1 fruit fly cellular context compared by ENCODE assay signal in genomic region chrX:13756776-13757312, dm6.
TF ChIP-seq lines count a peak whose summit lies in the region.

Gene CG32625 (minus strand): TSS chrX:13756826.
Gene Rtc1 (plus strand): TSS chrX:13757179.

TF ChIP-seq in whole organism, embryonic, 481 proteins besides CTCF, POLR2A, EP300 and RAD21 (continued from another document):
- no peak for TF ChIP-seq CG2199 (GFP tag; IDR thresholded peaks at IDR 0.05; lab: Robert Waterston, UW)
- peak; percentile 1 for TF ChIP-seq CG4617 (GFP tag; optimal IDR thresholded peaks at IDR 0.05; lab: Kevin White, UChicago; ENCODE audit: borderline replicate concordance)
- no peak for TF ChIP-seq esg (GFP tag; conservative IDR thresholded peaks at IDR 0.05; lab: Robert Waterston, UW)
- TF ChIP-seq CG8924 (tag; optimal IDR thresholded peaks at IDR 0.05; lab: Kevin White, UChicago): peak; percentile 55
- TF ChIP-seq Bdp1 (GFP tag; optimal IDR thresholded peaks at IDR 0.05; lab: Kevin White, UChicago): no peak
- peak; percentile 11 for TF ChIP-seq BtbVII (GFP tag; optimal IDR thresholded peaks at IDR 0.05; lab: Kevin White, UChicago)
- no peak for TF ChIP-seq CG7928 (GFP tag; optimal IDR thresholded peaks at IDR 0.05; lab: Kevin White, UChicago)
- TF ChIP-seq Ada2b (GFP tag; IDR thresholded peaks at IDR 0.05; lab: Robert Waterston, UW): peak; percentile 53
- TF ChIP-seq CG13775 (GFP tag; optimal IDR thresholded peaks at IDR 0.05; lab: Kevin White, UChicago): peak; percentile 59
- TF ChIP-seq NfI (GFP tag; optimal IDR thresholded peaks at IDR 0.05; lab: Kevin White, UChicago): peak; percentile 40
- TF ChIP-seq lola (GFP tag; optimal IDR thresholded peaks at IDR 0.05; lab: Kevin White, UChicago): peak in 1 of 3 experiments; percentile 17
- TF ChIP-seq Hr39 (optimal IDR thresholded peaks at IDR 0.05; lab: Kevin White, UChicago): no peak
- TF ChIP-seq CG2129 (GFP tag; IDR thresholded peaks at IDR 0.05; lab: Robert Waterston, UW; ENCODE audit: partially characterized antibody): 0 out of 2 replicates have a peak, but pooled peaks have one; percentile 20
- peak; percentile 64 for TF ChIP-seq CG17361 (GFP tag; IDR thresholded peaks at IDR 0.05; lab: Robert Waterston, UW)
- TF ChIP-seq Atf-2 (GFP tag; optimal IDR thresholded peaks at IDR 0.05; lab: Kevin White, UChicago): no peak
- peak; percentile 47 for TF ChIP-seq Fer1 (GFP tag; optimal IDR thresholded peaks at IDR 0.05; lab: Kevin White, UChicago)
- 0 out of 2 replicates have a peak, but pooled peaks have one; percentile 16 for TF ChIP-seq inv (GFP tag; IDR thresholded peaks at IDR 0.05; lab: Robert Waterston, UW; ENCODE audit: partially characterized antibody)
- peak; percentile 53 for TF ChIP-seq CG10147 (GFP tag; optimal IDR thresholded peaks at IDR 0.05; lab: Kevin White, UChicago)
- TF ChIP-seq Sox102F (GFP tag; optimal IDR thresholded peaks at IDR 0.05; lab: Kevin White, UChicago): peak; percentile 54
- TF ChIP-seq CG1647 (GFP tag; optimal IDR thresholded peaks at IDR 0.05; lab: Kevin White, UChicago): no peak
- TF ChIP-seq CoRest (tag; optimal IDR thresholded peaks at IDR 0.05; lab: Kevin White, UChicago): peak; percentile 60
- TF ChIP-seq Xrp1 (GFP tag; IDR thresholded peaks at IDR 0.05; lab: Robert Waterston, UW): peak; percentile 60; the same call in 1 of the 2 replicates
- peak; percentile 69 for TF ChIP-seq Med (GFP tag; lab: Kevin White, UChicago)
- peak; percentile 36 for TF ChIP-seq CG8388 (GFP tag; optimal IDR thresholded peaks at IDR 0.05; lab: Kevin White, UChicago)
- no peak for TF ChIP-seq ro (GFP tag; IDR thresholded peaks at IDR 0.05; lab: Robert Waterston, UW)
- TF ChIP-seq Kr (GFP tag; optimal IDR thresholded peaks at IDR 0.05; lab: Kevin White, UChicago): no peak
- peak; percentile 68; the same call in 1 of the 3 replicates for TF ChIP-seq CG11456 (GFP tag; IDR thresholded peaks at IDR 0.05; lab: Robert Waterston, UW)
- TF ChIP-seq CG12236 (GFP tag; optimal IDR thresholded peaks at IDR 0.05; lab: Kevin White, UChicago): no peak
- TF ChIP-seq Side (GFP tag; optimal IDR thresholded peaks at IDR 0.05; lab: Kevin White, UChicago): no peak
- no peak for TF ChIP-seq CG42726 (GFP tag; IDR thresholded peaks at IDR 0.05; lab: Robert Waterston, UW; ENCODE audit: partially characterized antibody)
- peak; percentile 35 for TF ChIP-seq dmrt11E (tag; optimal IDR thresholded peaks at IDR 0.05; lab: Kevin White, UChicago)
- TF ChIP-seq CG15601 (tag; optimal IDR thresholded peaks at IDR 0.05; lab: Kevin White, UChicago): peak; percentile 54
- TF ChIP-seq fd64A (GFP tag; optimal IDR thresholded peaks at IDR 0.05; lab: Kevin White, UChicago): no peak
- TF ChIP-seq CG1602 (GFP tag; optimal IDR thresholded peaks at IDR 0.05; lab: Kevin White, UChicago): peak; percentile 10
- TF ChIP-seq Chrac-16 (GFP tag; optimal IDR thresholded peaks at IDR 0.05; lab: Kevin White, UChicago): peak; percentile 37
- TF ChIP-seq repo (GFP tag; optimal IDR thresholded peaks at IDR 0.05; lab: Kevin White, UChicago): no peak
- no peak for TF ChIP-seq CG10321 (GFP tag; IDR thresholded peaks at IDR 0.05; lab: Robert Waterston, UW)
- TF ChIP-seq Scr (GFP tag; IDR thresholded peaks at IDR 0.05; lab: Robert Waterston, UW; ENCODE audit: partially characterized antibody): peak; percentile 63
- TF ChIP-seq dmrt99B (tag; optimal IDR thresholded peaks at IDR 0.05; lab: Kevin White, UChicago): peak; percentile 50
- TF ChIP-seq MBD-R2 (GFP tag; IDR thresholded peaks at IDR 0.05; lab: Robert Waterston, UW): peak; percentile 60
- TF ChIP-seq zen (tag; optimal IDR thresholded peaks at IDR 0.05; lab: Kevin White, UChicago): peak; percentile 24
- TF ChIP-seq CG13894 (tag; optimal IDR thresholded peaks at IDR 0.05; lab: Kevin White, UChicago): peak; percentile 54
- TF ChIP-seq CG5953 (GFP tag; IDR thresholded peaks at IDR 0.05; lab: Robert Waterston, UW): no peak
- TF ChIP-seq Dref (GFP tag; IDR thresholded peaks at IDR 0.05; lab: Robert Waterston, UW): peak; percentile 83
- no peak for TF ChIP-seq ttk (GFP tag; IDR thresholded peaks at IDR 0.05; lab: Robert Waterston, UW)
- TF ChIP-seq Sox100B (GFP tag; optimal IDR thresholded peaks at IDR 0.05; lab: Kevin White, UChicago): peak; percentile 40
- TF ChIP-seq CG12155 (GFP tag; optimal IDR thresholded peaks at IDR 0.05; lab: Kevin White, UChicago): peak; percentile 20
- no peak for TF ChIP-seq cg (GFP tag; optimal IDR thresholded peaks at IDR 0.05; lab: Kevin White, UChicago)
- no peak for TF ChIP-seq Lim3 (GFP tag; IDR thresholded peaks at IDR 0.05; lab: Robert Waterston, UW)
- peak; percentile 37 for TF ChIP-seq CG13296 (GFP tag; optimal IDR thresholded peaks at IDR 0.05; lab: Kevin White, UChicago)
- no peak for TF ChIP-seq CG9215 (GFP tag; IDR thresholded peaks at IDR 0.05; lab: Robert Waterston, UW)
- no peak for TF ChIP-seq ab (GFP tag; optimal IDR thresholded peaks at IDR 0.05; lab: Kevin White, UChicago)
- no peak for TF ChIP-seq zfh2 (GFP tag; optimal IDR thresholded peaks at IDR 0.05; lab: Kevin White, UChicago)
- TF ChIP-seq sug (tag; optimal IDR thresholded peaks at IDR 0.05; lab: Kevin White, UChicago): peak; percentile 59
- no peak for TF ChIP-seq luna (GFP tag; optimal IDR thresholded peaks at IDR 0.05; lab: Kevin White, UChicago)
- peak; percentile 44; the same call in 1 of the 3 replicates for TF ChIP-seq H15 (GFP tag; IDR thresholded peaks at IDR 0.05; lab: Robert Waterston, UW)
- peak; percentile 66 for TF ChIP-seq CG10267 (tag; optimal IDR thresholded peaks at IDR 0.05; lab: Kevin White, UChicago)
- peak; percentile 53 for TF ChIP-seq Nf-YC (tag; optimal IDR thresholded peaks at IDR 0.05; lab: Kevin White, UChicago)
- peak; percentile 8 for TF ChIP-seq odd (GFP tag; optimal IDR thresholded peaks at IDR 0.05; lab: Kevin White, UChicago)
- no peak for TF ChIP-seq Abd-B (GFP tag; optimal IDR thresholded peaks at IDR 0.05; lab: Kevin White, UChicago)
- 0 out of 2 replicates have a peak, but pooled peaks have one; percentile 57 for TF ChIP-seq tna (GFP tag; IDR thresholded peaks at IDR 0.05; lab: Robert Waterston, UW; ENCODE audit: partially characterized antibody)
- TF ChIP-seq sob (GFP tag; IDR thresholded peaks at IDR 0.05; lab: Robert Waterston, UW): peak; percentile 61; the same call in 1 of the 2 replicates
- TF ChIP-seq ERR (GFP tag; optimal IDR thresholded peaks at IDR 0.05; lab: Kevin White, UChicago): no peak
- peak; percentile 68 for TF ChIP-seq sd (tag; optimal IDR thresholded peaks at IDR 0.05; lab: Kevin White, UChicago)
- TF ChIP-seq so (GFP tag; IDR thresholded peaks at IDR 0.05; lab: Robert Waterston, UW): no peak
- TF ChIP-seq CG1024 (GFP tag; IDR thresholded peaks at IDR 0.05; lab: Robert Waterston, UW): peak; percentile 57
- peak; percentile 46 for TF ChIP-seq Fer3 (tag; optimal IDR thresholded peaks at IDR 0.05; lab: Kevin White, UChicago)
- peak; percentile 69 for TF ChIP-seq CG9932 (GFP tag; IDR thresholded peaks at IDR 0.05; lab: Robert Waterston, UW)
- TF ChIP-seq Dll (GFP tag; IDR thresholded peaks at IDR 0.05; lab: Robert Waterston, UW; ENCODE audit: partially characterized antibody): peak; percentile 76
- TF ChIP-seq CG16813 (GFP tag; IDR thresholded peaks at IDR 0.05; lab: Robert Waterston, UW; ENCODE audit: partially characterized antibody): peak; percentile 59; the same call in 2 of the 3 replicates
- peak; percentile 33 for TF ChIP-seq CG9727 (GFP tag; optimal IDR thresholded peaks at IDR 0.05; lab: Kevin White, UChicago)
- TF ChIP-seq sr (GFP tag; IDR thresholded peaks at IDR 0.05; lab: Robert Waterston, UW): no peak
- TF ChIP-seq CG17328 (GFP tag; IDR thresholded peaks at IDR 0.05; lab: Robert Waterston, UW): peak; percentile 54; the same call in 1 of the 2 replicates
- peak; percentile 75 for TF ChIP-seq CG12391 (tag; optimal IDR thresholded peaks at IDR 0.05; lab: Kevin White, UChicago)
- no peak for TF ChIP-seq Atf3 (GFP tag; optimal IDR thresholded peaks at IDR 0.05; lab: Kevin White, UChicago)
- TF ChIP-seq nmo (GFP tag; optimal IDR thresholded peaks at IDR 0.05; lab: Kevin White, UChicago): peak; percentile 63
- no peak for TF ChIP-seq CG1233 (GFP tag; optimal IDR thresholded peaks at IDR 0.05; lab: Kevin White, UChicago)
- no peak for TF ChIP-seq CG11696 (GFP tag; IDR thresholded peaks at IDR 0.05; lab: Robert Waterston, UW)
- peak; percentile 67 for TF ChIP-seq unc-4 (GFP tag; IDR thresholded peaks at IDR 0.05; lab: Robert Waterston, UW; ENCODE audit: partially characterized antibody)
- TF ChIP-seq CG7963 (GFP tag; IDR thresholded peaks at IDR 0.05; lab: Robert Waterston, UW; ENCODE audit: partially characterized antibody): no peak
- TF ChIP-seq CG18262 (tag; optimal IDR thresholded peaks at IDR 0.05; lab: Kevin White, UChicago): peak; percentile 45
- no peak for TF ChIP-seq h (optimal IDR thresholded peaks at IDR 0.05; lab: Kevin White, UChicago)
- TF ChIP-seq CG9817 (tag; optimal IDR thresholded peaks at IDR 0.05; lab: Kevin White, UChicago): peak; percentile 53
- peak; percentile 31 for TF ChIP-seq CG30020 (tag; optimal IDR thresholded peaks at IDR 0.05; lab: Kevin White, UChicago)
- no peak for TF ChIP-seq NK7.1 (GFP tag; optimal IDR thresholded peaks at IDR 0.05; lab: Kevin White, UChicago)
- peak; percentile 42; the same call in 2 of the 3 replicates for TF ChIP-seq CG14860 (GFP tag; IDR thresholded peaks at IDR 0.05; lab: Robert Waterston, UW; ENCODE audit: partially characterized antibody)
- no peak for TF ChIP-seq scrt (GFP tag; optimal IDR thresholded peaks at IDR 0.05; lab: Kevin White, UChicago)
- TF ChIP-seq CG9437 (GFP tag; optimal IDR thresholded peaks at IDR 0.05; lab: Kevin White, UChicago): no peak
- TF ChIP-seq sna (GFP tag; IDR thresholded peaks at IDR 0.05; lab: Robert Waterston, UW; ENCODE audit: partially characterized antibody): no peak
- no peak for TF ChIP-seq lov (optimal IDR thresholded peaks at IDR 0.05; lab: Kevin White, UChicago)
- no peak for TF ChIP-seq lov (GFP tag; IDR thresholded peaks at IDR 0.05; lab: Robert Waterston, UW)
- no peak for TF ChIP-seq Gsc (GFP tag; IDR thresholded peaks at IDR 0.05; lab: Robert Waterston, UW)
- TF ChIP-seq HLH3B (GFP tag; IDR thresholded peaks at IDR 0.05; lab: Robert Waterston, UW): peak; percentile 27; the same call in 1 of the 2 replicates
- no peak for TF ChIP-seq jigr1 (GFP tag; IDR thresholded peaks at IDR 0.05; lab: Robert Waterston, UW)
- TF ChIP-seq fru (optimal IDR thresholded peaks at IDR 0.05; lab: Kevin White, UChicago): no peak
- peak; percentile 37 for TF ChIP-seq D19A (tag; optimal IDR thresholded peaks at IDR 0.05; lab: Kevin White, UChicago)
- TF ChIP-seq CG31224 (GFP tag; IDR thresholded peaks at IDR 0.05; lab: Robert Waterston, UW): no peak
- TF ChIP-seq yki (optimal IDR thresholded peaks at IDR 0.05; lab: Kevin White, UChicago): no peak
- peak; percentile 53 for TF ChIP-seq pzg (GFP tag; optimal IDR thresholded peaks at IDR 0.05; lab: Kevin White, UChicago)
- peak in 1 of 2 experiments; percentile 4 for TF ChIP-seq Pdp1 (GFP tag; optimal IDR thresholded peaks at IDR 0.05; lab: Kevin White, UChicago)
- TF ChIP-seq HmgZ (tag; optimal IDR thresholded peaks at IDR 0.05; lab: Kevin White, UChicago): peak; percentile 38
- TF ChIP-seq Hmx (GFP tag; optimal IDR thresholded peaks at IDR 0.05; lab: Kevin White, UChicago): no peak
- peak; percentile 42 for TF ChIP-seq Ptx1 (GFP tag; IDR thresholded peaks at IDR 0.05; lab: Robert Waterston, UW)
- peak; percentile 38 for TF ChIP-seq CG1603 (tag; optimal IDR thresholded peaks at IDR 0.05; lab: Kevin White, UChicago)
- TF ChIP-seq CG15269 (tag; optimal IDR thresholded peaks at IDR 0.05; lab: Kevin White, UChicago): peak; percentile 68
- peak; percentile 20 for TF ChIP-seq Sry-δ (GFP tag; optimal IDR thresholded peaks at IDR 0.05; lab: Kevin White, UChicago)
- TF ChIP-seq CG10565 (GFP tag; optimal IDR thresholded peaks at IDR 0.05; lab: Kevin White, UChicago): no peak
- TF ChIP-seq chm (GFP tag; IDR thresholded peaks at IDR 0.05; lab: Robert Waterston, UW): 0 out of 2 replicates have a peak, but pooled peaks have one; percentile 24
- TF ChIP-seq pnt (GFP tag; optimal IDR thresholded peaks at IDR 0.05; lab: Kevin White, UChicago): no peak
- TF ChIP-seq CG7745 (tag; optimal IDR thresholded peaks at IDR 0.05; lab: Kevin White, UChicago): no peak
- TF ChIP-seq hth (optimal IDR thresholded peaks at IDR 0.05; lab: Kevin White, UChicago): no peak
- TF ChIP-seq CG32532 (GFP tag; IDR thresholded peaks at IDR 0.05; lab: Robert Waterston, UW): peak; percentile 61
- no peak for TF ChIP-seq seq (GFP tag; IDR thresholded peaks at IDR 0.05; lab: Robert Waterston, UW)
- peak; percentile 60 for TF ChIP-seq CG11504 (tag; optimal IDR thresholded peaks at IDR 0.05; lab: Kevin White, UChicago)
- TF ChIP-seq Rx (GFP tag; IDR thresholded peaks at IDR 0.05; lab: Robert Waterston, UW): no peak
- TF ChIP-seq HLH54F (GFP tag; optimal IDR thresholded peaks at IDR 0.05; lab: Kevin White, UChicago): no peak
- TF ChIP-seq CG17359 (tag; optimal IDR thresholded peaks at IDR 0.05; lab: Kevin White, UChicago): peak; percentile 51
- no peak for TF ChIP-seq pb (GFP tag; optimal IDR thresholded peaks at IDR 0.05; lab: Kevin White, UChicago)
- TF ChIP-seq Oaz (GFP tag; IDR thresholded peaks at IDR 0.05; lab: Robert Waterston, UW): 0 out of 2 replicates have a peak, but pooled peaks have one; percentile 15
- TF ChIP-seq klu (GFP tag; IDR thresholded peaks at IDR 0.05; lab: Robert Waterston, UW): no peak
- peak; percentile 7 for TF ChIP-seq CG33557 (GFP tag; optimal IDR thresholded peaks at IDR 0.05; lab: Kevin White, UChicago)
- no peak for TF ChIP-seq Myb (GFP tag; optimal IDR thresholded peaks at IDR 0.05; lab: Kevin White, UChicago)
- peak; percentile 82 for TF ChIP-seq CG14710 (tag; optimal IDR thresholded peaks at IDR 0.05; lab: Kevin White, UChicago)
- peak; percentile 52 for TF ChIP-seq Blimp-1 (GFP tag; optimal IDR thresholded peaks at IDR 0.05; lab: Kevin White, UChicago)
- peak; percentile 1 for TF ChIP-seq CG6683 (GFP tag; optimal IDR thresholded peaks at IDR 0.05; lab: Kevin White, UChicago)
- no peak for TF ChIP-seq CG1792 (GFP tag; optimal IDR thresholded peaks at IDR 0.05; lab: Kevin White, UChicago)
- TF ChIP-seq ranshi (GFP tag; IDR thresholded peaks at IDR 0.05; lab: Robert Waterston, UW): 0 out of 2 replicates have a peak, but pooled peaks have one; percentile 4
- TF ChIP-seq CG16815 (GFP tag; optimal IDR thresholded peaks at IDR 0.05; lab: Kevin White, UChicago): no peak
- no peak for TF ChIP-seq CG1529 (GFP tag; optimal IDR thresholded peaks at IDR 0.05; lab: Kevin White, UChicago)
- TF ChIP-seq jumu (GFP tag; optimal IDR thresholded peaks at IDR 0.05; lab: Kevin White, UChicago): no peak
